Worm (Caenorhabditis elegans): ENCODE measurements around the gene mpst-4.
"Not testable (repeated sequence)": the region's sequence is repeated elsewhere in the genome, so short reads cannot be mapped to it uniquely, and the experiment has no call there.

The mpst-4 gene

ce11 chrII:4855489-4855888, 7.8 kb downstream of the mpst-4 start:
- TF ChIP-seq tbx-11 (GFP tag; IDR thresholded peaks at IDR 0.05) (no peak), sea-1 (GFP tag; conservative IDR thresholded peaks at IDR 0.05) (no peak), flt-1 (GFP tag; IDR thresholded peaks at IDR 0.05) (no peak), ama-1 (optimal IDR thresholded peaks at IDR 0.05) (no peak), hnd-1 (tag; optimal IDR thresholded peaks at IDR 0.05) (no peak), hmg-4 (GFP tag; optimal IDR thresholded peaks at IDR 0.05) (no peak), ceh-13 (GFP tag; optimal IDR thresholded peaks at IDR 0.05) (no peak)

DNA sequence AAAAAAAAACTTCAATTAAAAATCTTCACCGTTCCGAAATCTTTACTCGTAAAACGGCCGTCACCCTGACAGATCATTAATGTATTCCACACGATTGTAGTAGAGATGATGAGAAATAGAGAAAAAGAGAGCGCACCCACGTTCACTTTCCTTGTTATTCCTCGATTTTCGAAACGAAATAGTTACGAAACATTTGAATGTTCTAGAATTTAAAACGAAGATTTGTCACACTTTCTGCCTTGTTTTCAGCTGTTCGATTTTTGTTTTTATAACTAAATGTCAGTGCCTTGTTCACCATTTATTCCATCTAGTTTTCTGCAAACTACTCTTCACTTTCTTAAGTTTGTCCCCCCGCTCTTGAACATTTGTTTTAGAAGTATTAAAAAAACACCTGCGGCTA, 8.5 kb downstream of the mpst-4 start:
- TF ChIP-seq sea-1 (GFP tag; conservative IDR thresholded peaks at IDR 0.05) (no peak), hnd-1 (tag; optimal IDR thresholded peaks at IDR 0.05) (no peak), scrt-1 (GFP tag; IDR thresholded peaks at IDR 0.05) (no peak), ets-7 (tag; optimal IDR thresholded peaks at IDR 0.05) (no peak), ama-1 (optimal IDR thresholded peaks at IDR 0.05) (no peak), B0310.2 (tag; optimal IDR thresholded peaks at IDR 0.05) (no peak), pes-1 (GFP tag; IDR thresholded peaks at IDR 0.05) (no peak), F13C5.2 (tag; optimal IDR thresholded peaks at IDR 0.05) (no peak), flt-1 (GFP tag; IDR thresholded peaks at IDR 0.05) (no peak), tra-4 (tag; optimal IDR thresholded peaks at IDR 0.05) (no peak), aly-1 (tag; optimal IDR thresholded peaks at IDR 0.05) (no peak), ceh-13 (GFP tag; optimal IDR thresholded peaks at IDR 0.05) (no peak), hmg-4 (GFP tag; optimal IDR thresholded peaks at IDR 0.05) (no peak), hmbx-1 (tag; optimal IDR thresholded peaks at IDR 0.05) (no peak)

ce11 chrII:4851594-4852106, 11.6 kb downstream of the mpst-4 start, which contains the start of gene dnj-9:
Gene dnj-9, plus strand, starts transcription at chrII:4852056.
- TF ChIP-seq hnd-1 (tag; optimal IDR thresholded peaks at IDR 0.05), result peak; percentile 32
- TF ChIP-seq pes-1 (GFP tag; IDR thresholded peaks at IDR 0.05), result peak; percentile 48; the same call in 1 of the 2 replicates
- TF ChIP-seq scrt-1 (GFP tag; IDR thresholded peaks at IDR 0.05), result peak; percentile 59; the same call in 1 of the 2 replicates
- no peak for TF ChIP-seq B0310.2 (tag; optimal IDR thresholded peaks at IDR 0.05)
- TF ChIP-seq tbx-11 (GFP tag; IDR thresholded peaks at IDR 0.05), result no peak
- peak; percentile 30 for TF ChIP-seq ceh-36 (tag; optimal IDR thresholded peaks at IDR 0.05)
- TF ChIP-seq ceh-13 (GFP tag; optimal IDR thresholded peaks at IDR 0.05), result no peak
- TF ChIP-seq flt-1 (GFP tag; IDR thresholded peaks at IDR 0.05), result peak; percentile 62; the same call in 1 of the 2 replicates
- TF ChIP-seq F13C5.2 (tag; optimal IDR thresholded peaks at IDR 0.05), result peak; percentile 68
- 0 out of 2 replicates have a peak, but pooled peaks have one; percentile 31 for TF ChIP-seq tbx-37 (GFP tag; conservative IDR thresholded peaks at IDR 0.05)
- no peak for TF ChIP-seq ets-7 (tag; optimal IDR thresholded peaks at IDR 0.05)
- TF ChIP-seq hmbx-1 (tag; optimal IDR thresholded peaks at IDR 0.05), result peak; percentile 29

DNA sequence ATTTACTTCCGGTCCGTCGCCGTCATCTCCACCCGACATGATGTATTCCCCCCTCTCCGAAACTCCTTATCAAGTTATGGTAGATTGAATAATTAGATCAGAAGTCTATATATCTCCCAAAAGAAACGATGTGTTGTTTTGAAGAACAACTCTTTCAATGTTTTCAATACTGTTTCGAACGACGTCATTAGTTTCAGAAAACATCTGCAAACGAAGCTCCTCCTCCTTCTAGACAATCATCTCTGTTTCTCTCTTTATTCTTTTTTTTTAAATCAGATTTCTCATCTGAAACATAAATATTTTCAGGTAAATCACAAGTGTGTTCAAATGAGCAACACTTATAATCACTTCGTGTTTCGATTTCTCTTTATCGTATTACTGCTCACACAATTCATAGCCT, 13.4 kb downstream of the mpst-4 start, which contains the start of gene T23B7.3:
TSS of gene T23B7.3 (plus strand) at position 301 of the 400 bp plus-strand sequence.
- TF ChIP-seq hnd-1 (tag; optimal IDR thresholded peaks at IDR 0.05) (no peak), hmbx-1 (tag; optimal IDR thresholded peaks at IDR 0.05) (no peak)

ce11 chrII:4842143-4842658, 21.1 kb downstream of the mpst-4 start, which contains the start of the genes T23B7.2 and nspd-4:
Gene T23B7.2, minus strand, starts transcription at chrII:4842243.
Gene nspd-4, plus strand, starts transcription at chrII:4842608.
- not testable (repeated sequence) for TF ChIP-seq hmbx-1 (tag; optimal IDR thresholded peaks at IDR 0.05); aly-1 (tag; optimal IDR thresholded peaks at IDR 0.05); scrt-1 (GFP tag; IDR thresholded peaks at IDR 0.05)

DNA sequence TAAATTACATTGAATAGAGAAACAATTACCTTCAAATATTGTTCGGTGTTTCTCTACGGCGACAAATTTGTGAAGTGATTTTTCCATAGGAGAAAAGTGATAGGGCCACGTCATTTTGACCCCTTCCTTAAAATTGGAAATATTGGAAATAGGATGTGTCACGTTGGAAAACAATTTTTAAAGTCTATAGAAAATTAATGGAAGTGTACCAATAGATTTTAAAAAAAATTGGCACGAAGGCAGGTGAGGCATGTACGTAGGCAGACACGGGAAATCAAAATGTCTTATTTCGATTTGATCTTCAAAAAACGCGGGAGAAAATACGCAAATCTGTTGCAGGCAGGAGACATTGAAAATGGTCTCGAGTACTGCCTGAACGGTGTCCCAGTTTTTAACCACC, 25.6 kb downstream of the mpst-4 start, which contains the start of gene C33F10.12:
TSS of gene C33F10.12 (minus strand) at position 101 of the 400 bp plus-strand sequence.
- TF ChIP-seq ceh-13 (GFP tag; optimal IDR thresholded peaks at IDR 0.05) (no peak), ceh-36 (tag; optimal IDR thresholded peaks at IDR 0.05) (no peak), ama-1 (optimal IDR thresholded peaks at IDR 0.05) (no peak)

DNA sequence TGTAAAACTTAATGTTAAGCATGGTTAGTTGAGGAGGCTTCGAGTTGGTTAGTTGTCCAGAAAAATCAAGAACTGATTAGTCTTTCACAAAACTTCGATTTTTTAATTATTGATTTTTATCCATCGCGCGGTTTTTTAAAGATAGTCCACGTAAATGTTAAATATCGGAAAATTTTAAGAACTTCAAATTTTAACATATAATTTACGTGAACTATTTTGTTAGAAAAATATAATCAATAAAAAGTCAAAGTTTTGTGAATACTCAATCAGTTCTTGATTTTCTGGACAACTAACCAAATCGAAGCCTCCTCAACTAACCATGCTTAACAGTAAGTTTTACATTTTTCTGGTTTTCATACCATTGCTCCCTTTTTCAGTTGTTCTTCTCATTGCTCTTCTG, 28.5 kb downstream of the mpst-4 start, which contains the start of the genes C33F10.11 and C33F10.1:
TSS of gene C33F10.11 (minus strand) at position 101 of the 400 bp plus-strand sequence.
TSS of gene C33F10.1 (plus strand) at position 263 of the 400 bp plus-strand sequence.
- TF ChIP-seq tra-4 (tag; optimal IDR thresholded peaks at IDR 0.05) (no peak), F13C5.2 (tag; optimal IDR thresholded peaks at IDR 0.05) (no peak), scrt-1 (GFP tag; IDR thresholded peaks at IDR 0.05) (no peak), tbx-37 (GFP tag; conservative IDR thresholded peaks at IDR 0.05) (no peak), tbx-11 (GFP tag; IDR thresholded peaks at IDR 0.05) (no peak), flt-1 (GFP tag; IDR thresholded peaks at IDR 0.05) (no peak), pes-1 (GFP tag; IDR thresholded peaks at IDR 0.05) (no peak), B0310.2 (tag; optimal IDR thresholded peaks at IDR 0.05) (no peak), hmbx-1 (tag; optimal IDR thresholded peaks at IDR 0.05) (no peak), sea-1 (GFP tag; conservative IDR thresholded peaks at IDR 0.05) (no peak), ceh-36 (tag; optimal IDR thresholded peaks at IDR 0.05) (no peak), hnd-1 (tag; optimal IDR thresholded peaks at IDR 0.05) (no peak)

- peak; percentile 46 for TF ChIP-seq F13C5.2 (tag; optimal IDR thresholded peaks at IDR 0.05)
- TF ChIP-seq ama-1 (optimal IDR thresholded peaks at IDR 0.05), result no peak
Observed at ce11 chrII:4827734-4828609, 35.3 kb downstream of the mpst-4 start, which contains the start of the genes fbxb-88 and tbck-1. Gene fbxb-88, minus strand, starts transcription at chrII:4827884. Gene tbck-1, plus strand, starts transcription at chrII:4828559.
